Fruit fly (Drosophila melanogaster) whole organism, prepupa: Measurements from ENCODE around the gene CG5151.

Experiments
- CG31627 ChIP-seq: fragments of 200-800 bp; sonication (Bioruptor generic); optimal IDR thresholded peaks from 3 replicates; lab custom pipeline; 2016; ENCODE audit warnings: missing biosample characterization, missing genetic modification characterization
- CG9139 ChIP-seq: fragments of 200-800 bp; sonication (Bioruptor generic); optimal IDR thresholded peaks from 3 replicates; lab custom pipeline; 2017; ENCODE audit warnings: missing biosample characterization, mild to moderate bottlenecking, missing genetic modification characterization
- Eip78C ChIP-seq: fragments of 200-800 bp; sonication (Bioruptor generic); peaks from one replicate; lab custom pipeline; 2016; ENCODE audit warnings: missing biosample characterization, missing genetic modification characterization
- Hr4 ChIP-seq: fragments of 200-800 bp; sonication (Bioruptor generic); optimal IDR thresholded peaks from 3 replicates; lab custom pipeline; 2016; ENCODE audit warnings: missing biosample characterization, missing genetic modification characterization
- Smox ChIP-seq: fragments of 200-800 bp; sonication (Bioruptor generic); optimal IDR thresholded peaks from 3 replicates; lab custom pipeline; 2016; ENCODE audit warnings: missing biosample characterization, missing genetic modification characterization
- dac ChIP-seq: fragments of 200-800 bp; sonication (Bioruptor generic); optimal IDR thresholded peaks from 2 replicates; lab custom pipeline; 2017; ENCODE audit warnings: missing biosample characterization, mild to moderate bottlenecking, missing genetic modification characterization
- spab ChIP-seq: fragments of 200-800 bp; sonication (Bioruptor generic); optimal IDR thresholded peaks from 2 replicates; lab custom pipeline; 2017; ENCODE audit warnings: missing biosample characterization, mild to moderate bottlenecking, missing genetic modification characterization, missing genetic modification reagents

DNA sequence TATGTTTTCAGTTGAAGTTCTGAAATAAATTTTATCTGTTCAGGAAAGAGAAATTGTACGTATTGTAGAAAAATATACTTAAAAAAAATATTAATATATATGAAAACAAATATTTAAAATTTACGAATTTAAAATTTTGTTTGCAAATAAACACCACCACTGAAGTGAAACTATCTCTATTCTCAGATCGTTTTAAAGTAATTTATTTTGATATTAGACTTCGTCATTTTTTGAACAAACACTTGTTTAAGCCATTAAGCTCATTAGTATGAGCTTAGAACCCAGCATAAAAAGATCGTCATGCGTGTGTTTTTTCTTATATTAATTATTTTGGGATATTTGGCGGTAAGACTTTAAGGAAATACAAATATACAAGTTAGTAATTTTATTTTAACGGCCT, 34.4 kb upstream of the CG5151 start, which contains the start of gene CG33688:
- TF ChIP-seq Hr4 (GFP tag; lab: Kevin White, UChicago) (no peak), spab (GFP tag; lab: Kevin White, UChicago) (no peak), CG9139 (no peak), CG31627 (no peak), Smox (GFP tag; lab: Kevin White, UChicago) (no peak), Eip78C (GFP tag; lab: Kevin White, UChicago) (no peak), dac (no peak)
